ENCODE assay signal across 3 worm cellular contexts in the genomic region with DNA sequence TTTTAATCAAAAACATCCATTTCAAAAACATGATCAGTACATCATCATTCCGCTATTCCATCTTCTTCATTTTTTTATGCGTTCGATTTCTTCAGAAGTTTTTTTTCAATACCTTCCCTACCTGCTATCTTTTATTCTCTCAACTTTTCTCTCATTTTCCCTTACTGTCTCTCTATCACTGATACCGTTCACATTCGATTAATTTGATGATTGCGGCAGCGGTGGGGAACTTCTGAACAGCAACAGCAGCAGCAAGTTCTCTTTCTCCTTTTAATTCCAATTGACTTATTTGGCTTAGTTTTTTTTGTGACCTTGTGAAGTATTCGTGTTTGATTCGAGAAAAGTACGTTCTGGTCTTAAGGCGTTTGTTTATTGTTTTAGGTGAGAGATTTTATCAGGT.
TF ChIP-seq lines count a peak whose summit lies in the region.

No protein-coding gene starts in this region.

TF ChIP-seq in whole organism, L1 larva, 84 proteins besides CTCF, POLR2A, EP300 and RAD21:
- TF ChIP-seq C16A3.4 (tag; optimal IDR thresholded peaks at IDR 0.05; lab: Kevin White, UChicago) (no peak), blmp-1 (tag; optimal IDR thresholded peaks at IDR 0.05; lab: Kevin White, UChicago) (peak; percentile 23), elt-3 (tag; optimal IDR thresholded peaks at IDR 0.05; lab: Kevin White, UChicago) (peak in 1 of 6 experiments; percentile 30), lin-14 (GFP tag; optimal IDR thresholded peaks at IDR 0.05; lab: Kevin White, UChicago) (peak; percentile 31), nhr-76 (tag; optimal IDR thresholded peaks at IDR 0.05; lab: Kevin White, UChicago) (no peak)

TF ChIP-seq in whole organism, L3 larva, 47 proteins besides CTCF, POLR2A, EP300 and RAD21:
- TF ChIP-seq nhr-25 (tag; optimal IDR thresholded peaks at IDR 0.05; lab: Kevin White, UChicago) (peak; percentile 63), elt-3 (tag; optimal IDR thresholded peaks at IDR 0.05; lab: Kevin White, UChicago) (peak in 2 of 3 experiments; percentile 66 to 82), ceh-16 (tag; optimal IDR thresholded peaks at IDR 0.05; lab: Kevin White, UChicago) (no peak), nhr-43 (tag; optimal IDR thresholded peaks at IDR 0.05; lab: Kevin White, UChicago; ENCODE audit: poor library complexity, severe bottlenecking) (no peak)

TF ChIP-seq in whole organism, L4 larva, 104 proteins besides CTCF, POLR2A, EP300 and RAD21:
- TF ChIP-seq nhr-28 (tag; optimal IDR thresholded peaks at IDR 0.05; lab: Kevin White, UChicago) (peak; percentile 68), hlh-11 (tag; optimal IDR thresholded peaks at IDR 0.05; lab: Kevin White, UChicago) (peak; percentile 31), hlh-30 (tag; optimal IDR thresholded peaks at IDR 0.05; lab: Kevin White, UChicago; ENCODE audit: insufficient read depth) (peak; percentile 19), cey-2 (tag; optimal IDR thresholded peaks at IDR 0.05; lab: Kevin White, UChicago; ENCODE audit: borderline replicate concordance, insufficient read depth) (peak; percentile 32), gei-8 (GFP tag; optimal IDR thresholded peaks at IDR 0.05; lab: Kevin White, UChicago) (no peak), hmg-1.1 (GFP tag; IDR thresholded peaks at IDR 0.05; lab: Robert Waterston, UW) (peak; percentile 22; the same call in 1 of the 2 replicates), sdz-12 (GFP tag; optimal IDR thresholded peaks at IDR 0.05; lab: Kevin White, UChicago) (no peak), mxl-3 (GFP tag; optimal IDR thresholded peaks at IDR 0.05; lab: Kevin White, UChicago) (peak; percentile 7)

Comparison
In these comparisons a context has a peak if more than half of its experiments do, and no peak if none do; other contexts are left out.
1. Of the 29 proteins assayed by ChIP-seq in both whole organism, L4 larva and whole organism, L1 larva: peak only in whole organism, L4 larva: nhr-28; only in whole organism, L1 larva: none; in both: none; in neither: 28.